Fruit fly (Drosophila melanogaster) whole organism: ENCODE data around the gene CG34342.

Source experiments
- Dll ChIP-seq: fragments of >200 bp; optimal IDR thresholded peaks from 2 replicates; lab custom pipeline; 2017
- pan ChIP-seq: fragments of >200 bp; optimal IDR thresholded peaks from 2 replicates; lab custom pipeline; 2017

dm6 chr3L:5510760-5511159 is at the start of gene CG34342:
- TF ChIP-seq Dll (lab: Kevin White, UChicago) (no peak), pan (lab: Kevin White, UChicago) (no peak)
